Fruit fly (Drosophila melanogaster) S2 (cell line): Measurements from ENCODE around the gene CG42564.

Experiments used
- CG8478 ChIP-seq: fragments of >200 bp; optimal IDR thresholded peaks from 2 replicates; lab custom pipeline; 2018
- CTCF ChIP-seq, 2 experiments: fragments of >200 bp; optimal IDR thresholded peaks; 2 replicates each; lab custom pipeline; 2018

dm6 chr3R:6426173-6426899 lies 52.1 kb downstream of the CG42564 start:
- TF ChIP-seq CG8478 (lab: Kevin White, UChicago) (no peak), CTCF (optimal IDR thresholded peaks at IDR 0.05; lab: Kevin White, UChicago) (no peak)
